Worm (Caenorhabditis elegans) whole organism, mixed stage, embryonic: ENCODE results near the gene M02G9.4.

Experiments used
- nhr-12 ChIP-seq: fragments of 150-350 bp; optimal IDR thresholded peaks from 2 replicates; lab custom pipeline; 2014; ENCODE audit warnings: missing biosample characterization, missing genetic modification characterization
- nhr-28 ChIP-seq: fragments of 150-350 bp; optimal IDR thresholded peaks from 2 replicates; lab custom pipeline; 2014; ENCODE audit warnings: missing biosample characterization, missing genetic modification characterization
- unc-62 ChIP-seq: fragments of 150-350 bp; optimal IDR thresholded peaks from 2 replicates; lab custom pipeline; 2014; ENCODE audit warnings: missing biosample characterization, missing genetic modification reagents, missing genetic modification characterization

ce11 chrII:10311973-10312372 is 5.1 kb upstream of the M02G9.4 start, which contains the start of gene srlf-34:
- TF ChIP-seq unc-62 (GFP tag; lab: Kevin White, UChicago) = no peak
- TF ChIP-seq nhr-12 (tag; lab: Kevin White, UChicago) = no peak
- no peak for TF ChIP-seq nhr-28 (tag; lab: Kevin White, UChicago)
